Worm (Caenorhabditis elegans) whole organism, late embryonic: ENCODE results near the gene hot-4.

ENCODE experiments used
- C08G9.2 ChIP-seq: sonication (generic microtip); optimal IDR thresholded peaks from 2 replicates; lab custom pipeline; 2016; ENCODE audit warnings: mild to moderate bottlenecking, missing genetic modification characterization, moderate library complexity, missing compliant biosample characterization
- K02D7.2 ChIP-seq: sonication (generic microtip); optimal IDR thresholded peaks from 2 replicates; lab custom pipeline; 2017; ENCODE audit warnings: mild to moderate bottlenecking, missing genetic modification characterization, missing compliant biosample characterization
- K09A11.1 ChIP-seq: sonication (generic microtip); optimal IDR thresholded peaks from 2 replicates; lab custom pipeline; 2017; ENCODE audit warnings: antibody characterized with exemption, mild to moderate bottlenecking, missing genetic modification characterization, missing compliant biosample characterization; ENCODE audit not compliant: insufficient read depth
- T23F11.4 ChIP-seq: fragments of 200-800 bp; sonication (Bioruptor generic); optimal IDR thresholded peaks from 2 replicates; lab custom pipeline; 2018; ENCODE audit warnings: mild to moderate bottlenecking, missing genetic modification characterization, missing compliant biosample characterization
- ceh-14 ChIP-seq: sonication (generic microtip); optimal IDR thresholded peaks from 2 replicates; lab custom pipeline; 2016; ENCODE audit warnings: missing genotype, missing genetic modification characterization, missing compliant biosample characterization
- ceh-18 ChIP-seq: sonication (generic microtip); optimal IDR thresholded peaks from 2 replicates; lab custom pipeline; 2016; ENCODE audit warnings: missing genetic modification characterization, missing compliant biosample characterization
- ceh-30 ChIP-seq: fragments of 150-350 bp; optimal IDR thresholded peaks from 2 replicates; lab custom pipeline; 2014; ENCODE audit warnings: missing biosample characterization, missing genetic modification characterization
- ceh-31 ChIP-seq: sonication (generic microtip); optimal IDR thresholded peaks from 2 replicates; lab custom pipeline; 2016; ENCODE audit warnings: missing genetic modification characterization, missing compliant biosample characterization
- ceh-34 ChIP-seq: sonication (generic microtip); optimal IDR thresholded peaks from 2 replicates; lab custom pipeline; 2016; ENCODE audit warnings: mild to moderate bottlenecking, missing genetic modification characterization, missing compliant biosample characterization
- ceh-45 ChIP-seq: fragments of 200-800 bp; sonication (Bioruptor generic); IDR thresholded peaks from 2 replicates; pipeline ENCODE4 v1.3.6; 2022; ENCODE audit warnings: missing genetic modification reagents, missing genetic modification characterization, missing compliant biosample characterization
- ceh-6 ChIP-seq: fragments of 200-800 bp; sonication (Bioruptor generic); optimal IDR thresholded peaks from 2 replicates; lab custom pipeline; 2018; ENCODE audit warnings: mild to moderate bottlenecking, missing genetic modification characterization, missing compliant biosample characterization
- ceh-9 ChIP-seq: sonication (generic microtip); optimal IDR thresholded peaks from 2 replicates; lab custom pipeline; 2016; ENCODE audit warnings: mild to moderate bottlenecking, missing genetic modification characterization, inconsistent platforms, missing compliant biosample characterization
- che-1 ChIP-seq: sonication (generic microtip); optimal IDR thresholded peaks from 2 replicates; lab custom pipeline; 2016; ENCODE audit warnings: mild to moderate bottlenecking, missing genetic modification characterization, missing compliant biosample characterization
- dmd-4 ChIP-seq: sonication (generic microtip); optimal IDR thresholded peaks from 2 replicates; lab custom pipeline; 2016; ENCODE audit warnings: borderline replicate concordance, missing genetic modification characterization, missing compliant biosample characterization
- dve-1 ChIP-seq: sonication (generic microtip); optimal IDR thresholded peaks from 2 replicates; lab custom pipeline; 2017; ENCODE audit warnings: antibody characterized with exemption, mild to moderate bottlenecking, missing genetic modification characterization, missing compliant biosample characterization
- elt-4 ChIP-seq: sonication (generic microtip); optimal IDR thresholded peaks from 2 replicates; lab custom pipeline; 2016; ENCODE audit warnings: missing genetic modification characterization, missing compliant biosample characterization
- eyg-1 ChIP-seq: sonication (generic microtip); optimal IDR thresholded peaks from 2 replicates; lab custom pipeline; 2016; ENCODE audit warnings: missing genotype, missing genetic modification characterization, missing compliant biosample characterization
- fkh-10 ChIP-seq: fragments of 150-350 bp; optimal IDR thresholded peaks from 2 replicates; lab custom pipeline; 2014; ENCODE audit warnings: missing biosample characterization, missing genetic modification reagents, missing genetic modification characterization
- hlh-30 ChIP-seq: sonication (generic microtip); optimal IDR thresholded peaks from 2 replicates; lab custom pipeline; 2017; ENCODE audit warnings: antibody characterized with exemption, missing genetic modification characterization, missing compliant biosample characterization; ENCODE audit not compliant: insufficient read depth
- hlh-8 ChIP-seq: sonication (generic microtip); optimal IDR thresholded peaks from 2 replicates; lab custom pipeline; 2016; ENCODE audit warnings: missing genotype, missing genetic modification characterization, missing compliant biosample characterization
- lim-6 ChIP-seq: sonication (generic microtip); optimal IDR thresholded peaks from 2 replicates; lab custom pipeline; 2016; ENCODE audit warnings: missing genetic modification characterization, missing compliant biosample characterization
- madf-2 ChIP-seq: sonication (generic microtip); optimal IDR thresholded peaks from 2 replicates; lab custom pipeline; 2017; ENCODE audit warnings: missing genetic modification characterization, missing compliant biosample characterization
- nfya-1 ChIP-seq: sonication (generic microtip); optimal IDR thresholded peaks from 2 replicates; lab custom pipeline; 2017; ENCODE audit warnings: missing genetic modification characterization, mild to moderate bottlenecking, missing compliant biosample characterization, antibody characterized with exemption, moderate library complexity
- nhr-232 ChIP-seq: sonication (generic microtip); optimal IDR thresholded peaks from 2 replicates; lab custom pipeline; 2016; ENCODE audit warnings: missing genetic modification characterization, missing compliant biosample characterization
- odd-2 ChIP-seq: sonication (generic microtip); optimal IDR thresholded peaks from 2 replicates; lab custom pipeline; 2017; ENCODE audit warnings: antibody characterized with exemption, mild to moderate bottlenecking, missing genetic modification characterization, missing compliant biosample characterization
- pag-3 ChIP-seq: sonication (generic microtip); optimal IDR thresholded peaks from 2 replicates; lab custom pipeline; 2016; ENCODE audit warnings: missing compliant biosample characterization, missing genetic modification characterization, borderline replicate concordance
- pax-1 ChIP-seq: fragments of 150-350 bp; optimal IDR thresholded peaks from 2 replicates; lab custom pipeline; 2014; ENCODE audit warnings: missing biosample characterization, missing genetic modification characterization
- pha-2 ChIP-seq: sonication (generic microtip); optimal IDR thresholded peaks from 2 replicates; lab custom pipeline; 2017; ENCODE audit warnings: mild to moderate bottlenecking, missing genetic modification characterization, missing compliant biosample characterization
- pha-4 ChIP-seq: fragments of 150-350 bp; optimal IDR thresholded peaks from 2 replicates; lab custom pipeline; 2018; ENCODE audit warnings: missing biosample characterization, missing genetic modification reagents, missing genetic modification characterization
- pros-1 ChIP-seq: fragments of 150-350 bp; optimal IDR thresholded peaks from 2 replicates; lab custom pipeline; 2014; ENCODE audit warnings: missing biosample characterization, missing genetic modification reagents, missing genetic modification characterization
- ref-2 ChIP-seq: sonication (generic microtip); optimal IDR thresholded peaks from 2 replicates; lab custom pipeline; 2016; ENCODE audit warnings: missing genetic modification characterization, missing compliant biosample characterization
- rnt-1 ChIP-seq: sonication (generic microtip); optimal IDR thresholded peaks from 2 replicates; lab custom pipeline; 2016; ENCODE audit warnings: missing genetic modification characterization, missing compliant biosample characterization
- sox-2 ChIP-seq: fragments of 200-800 bp; sonication (Bioruptor generic); IDR thresholded peaks from 2 replicates; pipeline ENCODE4 v1.3.6; 2022; ENCODE audit warnings: missing genetic modification reagents, missing genetic modification characterization, missing compliant biosample characterization
- syd-9 ChIP-seq: sonication (generic microtip); optimal IDR thresholded peaks from 2 replicates; lab custom pipeline; 2016; ENCODE audit warnings: mild to moderate bottlenecking, missing genetic modification characterization, moderate library complexity, missing compliant biosample characterization
- tbx-2 ChIP-seq: sonication (generic microtip); optimal IDR thresholded peaks from 2 replicates; lab custom pipeline; 2016; ENCODE audit warnings: missing genetic modification characterization, missing compliant biosample characterization
- zip-5 ChIP-seq: sonication (generic microtip); optimal IDR thresholded peaks from 2 replicates; lab custom pipeline; 2016; ENCODE audit warnings: missing genetic modification characterization, missing compliant biosample characterization

The hot-4 gene

DNA sequence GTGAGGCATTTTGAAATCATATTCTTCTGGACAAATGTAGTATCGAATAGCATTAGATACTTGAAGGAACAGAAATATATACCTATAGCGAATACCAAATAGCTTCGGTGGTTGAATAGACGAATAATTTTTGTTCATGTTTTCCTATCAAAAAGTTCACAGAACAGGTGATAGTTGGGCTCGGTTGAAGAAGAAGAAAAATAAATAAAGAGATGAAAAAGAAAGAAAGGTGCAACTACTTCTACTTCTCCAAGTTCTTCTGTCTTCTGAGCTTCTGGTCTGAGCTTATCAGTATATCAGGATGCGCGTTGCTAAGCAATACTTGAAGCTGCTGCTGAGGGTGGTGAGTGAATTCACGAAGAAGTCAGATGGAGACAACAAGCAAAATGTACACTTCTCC lies 3.3 kb upstream of the hot-4 start, which contains the start of gene C23G10.10:
C23G10.10 (minus strand) TSS at position 101 of the 400 bp plus-strand sequence.
- TF ChIP-seq rnt-1 (no peak), C08G9.2 (tag; lab: Kevin White, UChicago) (no peak), pha-4 (tag; lab: Kevin White, UChicago) (no peak), ceh-6 (no peak), hlh-8 (tag; lab: Kevin White, UChicago) (no peak), pha-2 (tag; lab: Kevin White, UChicago) (no peak), odd-2 (tag; lab: Kevin White, UChicago) (no peak), ceh-30 (no peak), nfya-1 (tag; lab: Kevin White, UChicago) (no peak), ceh-45 (GFP tag; lab: Robert Waterston, UW) (no peak)

DNA sequence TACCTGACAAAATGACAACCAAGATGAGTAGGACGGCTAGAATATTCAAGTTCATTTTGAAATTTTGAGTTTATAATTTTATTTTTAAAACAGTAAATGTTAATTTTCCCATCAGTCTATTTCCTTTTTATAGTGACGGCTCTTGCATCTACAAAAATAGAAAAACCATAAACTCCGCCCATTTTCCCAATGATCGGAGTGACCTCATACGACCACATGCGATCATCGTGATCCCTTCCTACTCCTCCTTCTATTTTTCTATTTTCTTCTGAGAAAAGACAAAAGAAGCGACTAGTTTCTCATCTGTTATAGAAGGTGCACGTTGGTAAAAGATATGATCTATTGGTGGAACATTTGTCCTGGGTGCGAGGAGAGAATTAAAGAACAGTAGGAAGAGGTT lies 1.7 kb upstream of the hot-4 start, which contains the start of gene C23G10.11:
C23G10.11 (minus strand) TSS at position 101 of the 400 bp plus-strand sequence.
- TF ChIP-seq zip-5 (tag; lab: Kevin White, UChicago) (no peak), eyg-1 (tag; lab: Kevin White, UChicago) (no peak), syd-9 (tag; lab: Kevin White, UChicago) (no peak), rnt-1 (no peak), fkh-10 (no peak), ceh-9 (tag; lab: Kevin White, UChicago) (no peak), K09A11.1 (tag; lab: Kevin White, UChicago) (no peak), ceh-30 (no peak), sox-2 (GFP tag; lab: Robert Waterston, UW) (no peak), hlh-30 (tag; lab: Kevin White, UChicago) (no peak), ref-2 (tag; lab: Kevin White, UChicago) (no peak), pha-4 (tag; lab: Kevin White, UChicago) (no peak)
- TF ChIP-seq, all 69 proteins: peak for 0

DNA sequence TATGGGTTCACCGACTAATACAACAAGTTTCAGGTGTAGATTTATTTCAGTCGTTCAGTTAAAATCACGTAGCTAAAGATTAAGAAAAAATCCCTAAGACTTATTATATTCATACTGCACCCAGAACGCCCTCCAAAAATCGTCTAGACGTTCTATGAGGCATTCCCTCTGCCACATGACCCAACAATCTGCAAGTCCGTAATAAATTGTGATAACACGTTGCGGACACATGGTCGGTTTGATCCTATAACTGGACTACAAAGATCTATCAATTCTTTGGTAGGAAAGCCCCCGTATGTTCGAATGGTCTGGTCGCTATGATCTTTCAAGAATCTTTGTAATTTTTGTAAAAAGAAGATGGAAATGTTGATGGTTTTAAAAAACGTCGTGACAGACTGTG lies 1.3 kb upstream of the hot-4 start:
- TF ChIP-seq ceh-34 (tag; lab: Kevin White, UChicago): no peak
- TF ChIP-seq pros-1 (tag; lab: Kevin White, UChicago): no peak
- TF ChIP-seq eyg-1 (tag; lab: Kevin White, UChicago): no peak
- no peak for TF ChIP-seq nhr-232
- no peak for TF ChIP-seq hlh-30 (tag; lab: Kevin White, UChicago)
- TF ChIP-seq lim-6 (tag; lab: Kevin White, UChicago): no peak
- no peak for TF ChIP-seq hlh-8 (tag; lab: Kevin White, UChicago)
- no peak for TF ChIP-seq ceh-9 (tag; lab: Kevin White, UChicago)
- no peak for TF ChIP-seq ceh-45 (GFP tag; lab: Robert Waterston, UW)
- no peak for TF ChIP-seq ceh-31 (tag; lab: Kevin White, UChicago)
- no peak for TF ChIP-seq dve-1 (tag; lab: Kevin White, UChicago)
- TF ChIP-seq che-1 (tag; lab: Kevin White, UChicago): no peak
- no peak for TF ChIP-seq ceh-14
- TF ChIP-seq K02D7.2: no peak
- no peak for TF ChIP-seq pha-2 (tag; lab: Kevin White, UChicago)
- TF ChIP-seq T23F11.4 (GFP tag; lab: Kevin White, UChicago): no peak
- TF ChIP-seq madf-2 (tag; lab: Kevin White, UChicago): no peak

DNA sequence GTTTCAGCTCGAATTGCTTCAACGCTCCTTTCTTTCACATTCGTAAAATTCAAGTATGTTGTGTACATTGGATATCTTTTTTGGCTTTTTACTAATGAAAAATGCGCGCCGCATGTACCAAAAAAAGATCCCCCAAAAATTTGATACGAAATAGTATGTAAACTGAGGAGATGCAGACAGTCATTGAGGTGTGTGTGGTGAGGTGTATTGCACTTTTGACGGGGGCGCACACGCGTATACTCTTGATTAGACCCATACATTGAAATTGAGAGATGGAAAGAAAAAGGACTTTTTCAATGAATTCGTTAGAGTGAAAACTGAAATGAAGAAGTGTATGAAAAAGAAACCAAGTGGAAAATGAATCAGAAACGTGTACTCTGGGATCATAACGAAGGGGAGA lies 4.2 kb downstream of the hot-4 start:
- no peak for TF ChIP-seq ceh-6
- no peak for TF ChIP-seq ceh-34 (tag; lab: Kevin White, UChicago)
- no peak for TF ChIP-seq ceh-18 (tag; lab: Kevin White, UChicago)
- no peak for TF ChIP-seq ceh-31 (tag; lab: Kevin White, UChicago)
- TF ChIP-seq pax-1 (tag; lab: Kevin White, UChicago): no peak
- TF ChIP-seq K09A11.1 (tag; lab: Kevin White, UChicago): no peak
- TF ChIP-seq pag-3 (tag; lab: Kevin White, UChicago): no peak
- no peak for TF ChIP-seq elt-4
- TF ChIP-seq madf-2 (tag; lab: Kevin White, UChicago): no peak
- TF ChIP-seq hlh-8 (tag; lab: Kevin White, UChicago): no peak
- TF ChIP-seq dve-1 (tag; lab: Kevin White, UChicago): no peak
- no peak for TF ChIP-seq tbx-2 (tag; lab: Kevin White, UChicago)
- TF ChIP-seq dmd-4 (tag; lab: Kevin White, UChicago): no peak
- no peak for TF ChIP-seq ceh-9 (tag; lab: Kevin White, UChicago)
- TF ChIP-seq, all 69 proteins: peak for 0
